Fruit fly (Drosophila melanogaster) whole organism, embryonic: ENCODE data around the gene CG2278.

Experiments used
- ATbp ChIP-seq: fragments of 200-800 bp; sonication (Bioruptor generic); optimal IDR thresholded peaks from 2 replicates; lab custom pipeline; 2017; ENCODE audit warnings: missing biosample characterization, mild to moderate bottlenecking, missing genetic modification characterization, missing genetic modification reagents
- B-H2 ChIP-seq: fragments of 200-800 bp; sonication (Bioruptor generic); optimal IDR thresholded peaks from 2 replicates; lab custom pipeline; 2018; ENCODE audit warnings: missing biosample characterization, mild to moderate bottlenecking, missing genetic modification characterization
- CG11247 ChIP-seq: fragments of 200-800 bp; sonication (Bioruptor generic); IDR thresholded peaks from 2 replicates; pipeline ENCODE4 v1.3.6; 2022; ENCODE audit warnings: missing biosample characterization, missing genetic modification characterization
- CG11398 ChIP-seq: fragments of 200-800 bp; sonication (Bioruptor generic); optimal IDR thresholded peaks from 2 replicates; lab custom pipeline; 2016; ENCODE audit warnings: missing biosample characterization, missing genetic modification characterization
- CG14965 ChIP-seq: fragments of 200-800 bp; sonication (Bioruptor generic); optimal IDR thresholded peaks from 2 replicates; lab custom pipeline; 2016; ENCODE audit warnings: missing biosample characterization, missing genetic modification characterization, borderline replicate concordance
- CG18476 ChIP-seq: fragments of 200-800 bp; sonication (Bioruptor generic); optimal IDR thresholded peaks from 2 replicates; lab custom pipeline; 2016; ENCODE audit warnings: missing biosample characterization, mild to moderate bottlenecking, missing genetic modification characterization
- CG34376 ChIP-seq: fragments of 200-800 bp; sonication (Bioruptor generic); optimal IDR thresholded peaks from 2 replicates; lab custom pipeline; 2018; ENCODE audit warnings: missing biosample characterization, mild to moderate bottlenecking, missing genetic modification characterization
- CG3995 ChIP-seq: fragments of 200-800 bp; sonication (Bioruptor generic); optimal IDR thresholded peaks from 3 replicates; lab custom pipeline; 2016; ENCODE audit warnings: missing biosample characterization, missing genetic modification characterization
- CG6813 ChIP-seq: fragments of 200-800 bp; sonication (Bioruptor generic); optimal IDR thresholded peaks from 2 replicates; lab custom pipeline; 2017; ENCODE audit warnings: missing biosample characterization, missing genetic modification characterization, mild to moderate bottlenecking, moderate library complexity, missing genetic modification reagents
- CG7357 ChIP-seq: fragments of 200-800 bp; sonication (Bioruptor generic); IDR thresholded peaks from 3 replicates; pipeline ENCODE4 v1.3.6; 2022; ENCODE audit warnings: missing biosample characterization, missing genetic modification characterization
- CG7556 ChIP-seq: fragments of 200-800 bp; sonication (Bioruptor generic); optimal IDR thresholded peaks from 2 replicates; lab custom pipeline; 2017; ENCODE audit warnings: missing biosample characterization, mild to moderate bottlenecking, missing genetic modification characterization
- CG7928 ChIP-seq: fragments of 200-800 bp; sonication (Bioruptor generic); optimal IDR thresholded peaks from 2 replicates; lab custom pipeline; 2017; ENCODE audit warnings: missing biosample characterization, mild to moderate bottlenecking, missing genetic modification characterization
- CG8281 ChIP-seq: fragments of 200-800 bp; sonication (Bioruptor generic); optimal IDR thresholded peaks from 2 replicates; lab custom pipeline; 2018; ENCODE audit warnings: missing biosample characterization, mild to moderate bottlenecking, missing genetic modification characterization, moderate library complexity
- CG8478 ChIP-seq: fragments of >200 bp; optimal IDR thresholded peaks from 2 replicates; lab custom pipeline; 2018
- CG9817 ChIP-seq: fragments of 200-800 bp; sonication (Bioruptor generic); optimal IDR thresholded peaks from 2 replicates; lab custom pipeline; 2018; ENCODE audit warnings: missing biosample characterization, mild to moderate bottlenecking, missing genetic modification characterization, moderate library complexity
- CHES-1-like ChIP-seq: fragments of 200-800 bp; sonication (Bioruptor generic); optimal IDR thresholded peaks from 2 replicates; lab custom pipeline; 2016; ENCODE audit warnings: missing biosample characterization, missing genetic modification characterization
- D ChIP-seq, 2 experiments: fragments of 200-800 bp in 1 of 2; fragments of >200 bp in 1 of 2; sonication (Bioruptor generic) in 1 of 2; optimal IDR thresholded peaks; 2 replicates in 1 of 2; 3 replicates in 1 of 2; lab custom pipeline; 2017; ENCODE audit warnings: mild to moderate bottlenecking in 1 of 2, missing biosample characterization in 1 of 2, missing genetic modification characterization in 1 of 2, missing genetic modification reagents in 1 of 2
- D19B ChIP-seq: fragments of 200-800 bp; sonication (Bioruptor generic); optimal IDR thresholded peaks from 2 replicates; lab custom pipeline; 2017; ENCODE audit warnings: missing biosample characterization, mild to moderate bottlenecking, missing genetic modification characterization
- Drgx ChIP-seq: fragments of 200-800 bp; sonication (Bioruptor generic); IDR thresholded peaks from 2 replicates; pipeline ENCODE4 v1.3.6; 2022; ENCODE audit warnings: missing biosample characterization, missing genetic modification characterization
- Ets97D ChIP-seq: fragments of 200-800 bp; sonication (Bioruptor generic); optimal IDR thresholded peaks from 3 replicates; lab custom pipeline; 2016; ENCODE audit warnings: missing biosample characterization, missing genetic modification characterization
- Fer1 ChIP-seq: fragments of 200-800 bp; sonication (Bioruptor generic); optimal IDR thresholded peaks from 2 replicates; lab custom pipeline; 2017; ENCODE audit warnings: missing biosample characterization, mild to moderate bottlenecking, missing genetic modification characterization
- HLHmδ ChIP-seq: fragments of 200-800 bp; sonication (Bioruptor generic); optimal IDR thresholded peaks from 2 replicates; lab custom pipeline; 2018; ENCODE audit warnings: missing biosample characterization, mild to moderate bottlenecking, missing genetic modification characterization, moderate library complexity
- Hr3 ChIP-seq: fragments of 200-800 bp; sonication (Bioruptor generic); optimal IDR thresholded peaks from 3 replicates; lab custom pipeline; 2016; ENCODE audit warnings: missing biosample characterization, missing genetic modification characterization
- Jarid2 ChIP-seq: fragments of 200-800 bp; sonication (Bioruptor generic); optimal IDR thresholded peaks from 3 replicates; lab custom pipeline; 2017; ENCODE audit warnings: mild to moderate bottlenecking, missing biosample characterization, missing genetic modification reagents, missing genetic modification characterization
- Med ChIP-seq: fragments of 200-800 bp; sonication (Bioruptor generic); peaks from one replicate; lab custom pipeline; 2016; ENCODE audit warnings: missing biosample characterization, missing genetic modification characterization, mild to moderate bottlenecking, inconsistent platforms, moderate library complexity
- Six4 ChIP-seq: fragments of 200-800 bp; sonication (Bioruptor generic); optimal IDR thresholded peaks from 2 replicates; lab custom pipeline; 2016; ENCODE audit warnings: missing biosample characterization, missing genetic modification characterization
- Sox102F ChIP-seq: fragments of 200-800 bp; sonication (Bioruptor generic); optimal IDR thresholded peaks from 2 replicates; lab custom pipeline; 2018; ENCODE audit warnings: missing biosample characterization, mild to moderate bottlenecking, missing genetic modification characterization, moderate library complexity
- Stat92E ChIP-seq, 3 experiments: fragments of >200 bp in 2 of 3; fragments of 200-800 bp in 1 of 3; sonication (Bioruptor generic) in 1 of 3; optimal IDR thresholded peaks; 2 replicates each; lab custom pipeline; 2017 to 2019; ENCODE audit warnings: missing biosample characterization in 3 of 3, missing genetic modification characterization in 3 of 3, mild to moderate bottlenecking in 1 of 3, moderate library complexity in 1 of 3
- TFAM ChIP-seq: fragments of 200-800 bp; sonication (Bioruptor generic); optimal IDR thresholded peaks from 2 replicates; lab custom pipeline; 2017; ENCODE audit warnings: missing biosample characterization, missing genetic modification characterization, inconsistent platforms
- ap ChIP-seq: fragments of 200-800 bp; sonication (Bioruptor generic); IDR thresholded peaks from 2 replicates; pipeline ENCODE4 v1.3.6; 2022; ENCODE audit warnings: missing biosample characterization, missing genetic modification characterization
- bsh ChIP-seq, 2 experiments: fragments of 200-800 bp; sonication (Bioruptor generic); optimal IDR thresholded peaks; 2 replicates each; lab custom pipeline; 2017 to 2018; ENCODE audit warnings: mild to moderate bottlenecking in 2 of 2, missing biosample characterization in 2 of 2, missing genetic modification characterization in 2 of 2, moderate library complexity in 1 of 2
- cg ChIP-seq: fragments of 200-800 bp; sonication (Bioruptor generic); optimal IDR thresholded peaks from 3 replicates; lab custom pipeline; 2019; ENCODE audit warnings: missing biosample characterization, mild to moderate bottlenecking, missing genetic modification characterization, moderate library complexity
- crc ChIP-seq: fragments of 200-800 bp; sonication (Bioruptor generic); optimal IDR thresholded peaks from 2 replicates; lab custom pipeline; 2016; ENCODE audit warnings: missing biosample characterization, missing genetic modification characterization
- dpn ChIP-seq, 2 experiments: fragments of 200-800 bp; sonication (Bioruptor generic); optimal IDR thresholded peaks; 3 replicates each; lab custom pipeline; 2016; ENCODE audit warnings: missing biosample characterization in 2 of 2, missing genetic modification characterization in 2 of 2
- fd3F ChIP-seq: fragments of 200-800 bp; sonication (Bioruptor generic); optimal IDR thresholded peaks from 2 replicates; lab custom pipeline; 2018; ENCODE audit warnings: missing biosample characterization, mild to moderate bottlenecking, missing genetic modification characterization, moderate library complexity
- gcm ChIP-seq: fragments of 200-800 bp; sonication (Bioruptor generic); optimal IDR thresholded peaks from 2 replicates; lab custom pipeline; 2019; ENCODE audit warnings: missing biosample characterization, mild to moderate bottlenecking, missing genetic modification characterization, moderate library complexity
- grn ChIP-seq: fragments of 200-800 bp; sonication (Bioruptor generic); optimal IDR thresholded peaks from 3 replicates; lab custom pipeline; 2017; ENCODE audit warnings: missing biosample characterization, missing genetic modification characterization
- ham ChIP-seq: fragments of 200-800 bp; sonication (Bioruptor generic); IDR thresholded peaks from 2 replicates; pipeline ENCODE4 v1.3.6; 2022; ENCODE audit warnings: missing biosample characterization, missing genetic modification characterization
- knrl ChIP-seq: fragments of 200-800 bp; sonication (Bioruptor generic); IDR thresholded peaks from 3 replicates; pipeline ENCODE4 v1.3.6; 2022; ENCODE audit warnings: missing biosample characterization, missing genetic modification characterization; ENCODE audit not compliant: partially characterized antibody
- mld ChIP-seq: fragments of 200-800 bp; sonication (Bioruptor generic); IDR thresholded peaks from 3 replicates; pipeline ENCODE4 v1.3.6; 2022; ENCODE audit warnings: missing biosample characterization, missing genetic modification characterization; ENCODE audit not compliant: partially characterized antibody
- repo ChIP-seq: fragments of 200-800 bp; sonication (Bioruptor generic); optimal IDR thresholded peaks from 2 replicates; lab custom pipeline; 2016; ENCODE audit warnings: missing biosample characterization, missing genetic modification characterization
- ro ChIP-seq: fragments of 200-800 bp; sonication (Bioruptor generic); IDR thresholded peaks from 2 replicates; pipeline ENCODE4 v1.3.6; 2022; ENCODE audit warnings: missing biosample characterization, missing genetic modification characterization
- sima ChIP-seq: fragments of 200-800 bp; sonication (Bioruptor generic); optimal IDR thresholded peaks from 2 replicates; lab custom pipeline; 2016; ENCODE audit warnings: missing biosample characterization, missing genetic modification characterization
- stwl ChIP-seq: fragments of 200-800 bp; sonication (Bioruptor generic); optimal IDR thresholded peaks from 3 replicates; lab custom pipeline; 2018; ENCODE audit warnings: missing biosample characterization, mild to moderate bottlenecking, missing genetic modification characterization, moderate library complexity
- unc-4 ChIP-seq: fragments of 200-800 bp; sonication (Bioruptor generic); IDR thresholded peaks from 2 replicates; pipeline ENCODE4 v1.3.6; 2022; ENCODE audit warnings: missing biosample characterization, missing genetic modification characterization; ENCODE audit not compliant: partially characterized antibody
- wor ChIP-seq: fragments of 200-800 bp; sonication (Bioruptor generic); IDR thresholded peaks from 2 replicates; pipeline ENCODE4 v1.3.6; 2022; ENCODE audit warnings: missing biosample characterization, missing genetic modification characterization

The CG2278 gene

DNA sequence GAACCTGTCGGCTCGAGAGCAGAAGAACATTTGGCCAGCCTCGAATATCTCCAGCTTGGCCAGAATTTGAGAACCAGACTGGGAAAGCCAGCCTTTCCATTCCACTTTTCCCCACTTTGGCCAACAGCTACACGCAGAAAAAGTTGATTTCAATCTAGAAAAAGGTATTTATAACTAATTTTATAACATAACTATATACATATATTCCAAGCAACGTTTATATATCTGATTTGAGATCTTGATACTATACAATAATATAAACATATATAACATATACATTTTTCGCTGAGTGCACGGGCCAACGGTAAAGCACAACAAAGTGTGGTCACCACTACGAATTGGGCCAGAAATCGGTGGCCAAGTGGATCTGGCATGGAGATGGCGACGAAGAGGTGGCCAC is 6.6 kb downstream of the CG2278 start:
- TF ChIP-seq Drgx (GFP tag; lab: Robert Waterston, UW) (peak; percentile 52; the same call in 1 of the 2 replicates), crc (GFP tag; lab: Kevin White, UChicago) (no peak)

DNA sequence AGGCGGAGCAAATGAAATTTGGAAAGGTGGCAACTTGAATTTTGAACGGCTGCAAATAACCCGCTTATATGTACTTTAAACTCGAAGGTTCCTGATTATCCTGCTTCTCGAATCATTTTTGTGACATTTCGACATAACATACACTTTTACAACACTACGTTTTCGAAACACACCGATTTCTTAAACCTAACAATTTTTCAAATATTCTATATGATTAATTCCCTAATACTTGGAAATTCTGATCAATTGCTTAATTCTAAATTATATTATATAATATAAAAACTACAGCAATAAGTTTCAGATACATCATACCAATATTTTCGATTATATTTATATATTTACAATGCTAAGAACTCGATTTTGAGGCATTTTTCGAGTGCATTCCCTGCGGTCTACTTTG is 7.4 kb downstream of the CG2278 start, which contains the start of gene CG10761:
CG10761 (minus strand) TSS at position 101 of the 400 bp plus-strand sequence.
- TF ChIP-seq Sox102F: no peak
- TF ChIP-seq ap (GFP tag; lab: Robert Waterston, UW): no peak
- no peak for TF ChIP-seq TFAM
- peak; percentile 34 for TF ChIP-seq stwl (tag; lab: Kevin White, UChicago)
- TF ChIP-seq CG7928: no peak
- no peak for TF ChIP-seq CG11398 (GFP tag; lab: Kevin White, UChicago)
- TF ChIP-seq Hr3 (GFP tag; lab: Kevin White, UChicago): no peak
- no peak for TF ChIP-seq B-H2 (GFP tag; lab: Kevin White, UChicago)

DNA sequence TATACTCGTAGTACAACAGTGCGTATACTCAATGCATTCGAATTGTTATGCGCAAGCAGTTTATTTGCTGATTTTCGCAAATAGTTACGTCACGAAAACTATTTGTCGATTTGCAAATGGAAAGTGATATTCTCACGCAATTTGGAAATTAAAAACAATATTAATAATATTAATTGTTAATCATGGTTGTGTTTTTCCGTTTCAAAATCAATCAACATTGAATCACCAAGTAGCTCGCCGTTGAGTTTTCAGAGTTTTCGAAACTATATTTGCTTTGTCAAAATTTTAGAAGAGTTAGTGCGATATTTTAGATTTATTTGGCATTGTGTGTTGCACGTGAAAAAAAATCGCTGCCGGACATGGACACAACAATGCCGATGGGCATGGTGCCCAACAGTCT is 10.3 kb downstream of the CG2278 start, which contains the start of gene CG15337:
CG15337 (plus strand) TSS at position 301 of the 400 bp plus-strand sequence.
- TF ChIP-seq ro: no peak
- no peak for TF ChIP-seq fd3F (GFP tag; lab: Kevin White, UChicago)
- no peak for TF ChIP-seq HLHmδ (GFP tag; lab: Kevin White, UChicago)
- no peak for TF ChIP-seq CG7556 (GFP tag; lab: Kevin White, UChicago)
- no peak for TF ChIP-seq knrl (GFP tag; lab: Robert Waterston, UW)
- no peak for TF ChIP-seq dpn (GFP tag; optimal IDR thresholded peaks at IDR 0.05; lab: Kevin White, UChicago)
- TF ChIP-seq CG7357 (GFP tag; lab: Robert Waterston, UW): no peak
- no peak for TF ChIP-seq repo (GFP tag; lab: Kevin White, UChicago)
- TF ChIP-seq Ets97D (GFP tag; lab: Kevin White, UChicago): no peak
- no peak for TF ChIP-seq D (optimal IDR thresholded peaks at IDR 0.05; lab: Kevin White, UChicago)
- no peak for TF ChIP-seq D (GFP tag; optimal IDR thresholded peaks at IDR 0.05; lab: Kevin White, UChicago)
- no peak for TF ChIP-seq mld
- TF ChIP-seq CG14965 (GFP tag; lab: Kevin White, UChicago): no peak
- no peak for TF ChIP-seq Stat92E (GFP tag; optimal IDR thresholded peaks at IDR 0.05; lab: Kevin White, UChicago)
- TF ChIP-seq CG18476 (GFP tag; lab: Kevin White, UChicago): no peak
- TF ChIP-seq gcm (GFP tag; lab: Kevin White, UChicago): no peak
- TF ChIP-seq Fer1 (GFP tag; lab: Kevin White, UChicago): no peak
- TF ChIP-seq sima (GFP tag; lab: Kevin White, UChicago): no peak
- no peak for TF ChIP-seq CG8478 (lab: Kevin White, UChicago)
- TF ChIP-seq unc-4: no peak
- TF ChIP-seq cg (GFP tag; lab: Kevin White, UChicago): no peak
- TF ChIP-seq, all 482 proteins: peak for 0

DNA sequence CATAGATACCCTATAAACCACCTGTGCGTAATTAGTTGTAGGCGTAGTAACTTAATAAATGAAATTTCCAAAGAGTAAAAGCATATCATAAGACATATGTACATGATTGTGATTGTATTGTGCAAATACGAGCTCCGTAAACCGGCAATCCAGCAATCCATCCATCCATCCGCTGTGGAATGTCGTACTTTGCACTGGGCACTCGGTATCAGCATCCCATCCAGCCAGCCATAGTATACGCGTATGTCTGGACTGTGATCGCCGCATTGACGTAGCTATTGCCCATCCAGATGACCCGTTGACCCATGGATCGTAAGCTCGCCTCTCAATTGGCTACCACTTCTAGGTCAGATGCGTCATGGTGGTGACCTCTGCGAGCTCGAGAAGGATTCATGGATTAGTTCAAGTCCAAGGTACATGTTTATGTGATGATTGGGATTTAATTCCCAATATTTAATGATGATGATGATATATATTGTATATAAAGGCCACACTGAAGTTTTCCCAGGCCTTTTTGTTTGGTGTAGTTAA is 11.1 kb downstream of the CG2278 start:
- TF ChIP-seq ATbp (GFP tag; lab: Kevin White, UChicago): no peak
- TF ChIP-seq CG3995: no peak
- TF ChIP-seq CG11247 (GFP tag; lab: Robert Waterston, UW): no peak
- TF ChIP-seq ham (GFP tag; lab: Robert Waterston, UW): no peak
- no peak for TF ChIP-seq Six4
- no peak for TF ChIP-seq grn
- TF ChIP-seq Med (GFP tag; lab: Kevin White, UChicago): peak; percentile 42
- TF ChIP-seq CG9817 (tag; lab: Kevin White, UChicago): no peak
- TF ChIP-seq Jarid2 (GFP tag; lab: Kevin White, UChicago): no peak
- TF ChIP-seq bsh (GFP tag; optimal IDR thresholded peaks at IDR 0.05; lab: Kevin White, UChicago): peak in 1 of 2 experiments; percentile 56
- TF ChIP-seq CG34376 (GFP tag; lab: Kevin White, UChicago): peak; percentile 28
- peak; percentile 18 for TF ChIP-seq D19B (GFP tag; lab: Kevin White, UChicago)
- peak; percentile 60 for TF ChIP-seq CG8281
- TF ChIP-seq CG6813 (GFP tag; lab: Kevin White, UChicago): no peak
- TF ChIP-seq wor (GFP tag; lab: Robert Waterston, UW): no peak
- TF ChIP-seq CHES-1-like (GFP tag; lab: Kevin White, UChicago): no peak
